Worm (Caenorhabditis elegans): ENCODE results near the gene K02D10.4.
A peak's percentile ranks its signal among the peaks of the same experiment; 100 is the strongest.

K02D10.4 gene

ce11 chrIII:8794793-8795192 lies 15.0 kb upstream of the K02D10.4 start (continued):
- TF ChIP-seq alr-1 (tag; optimal IDR thresholded peaks at IDR 0.05; ENCODE audit: borderline replicate concordance) (no peak), pax-3 (tag; optimal IDR thresholded peaks at IDR 0.05) (no peak), lir-3 (tag; optimal IDR thresholded peaks at IDR 0.05; ENCODE audit: poor library complexity) (no peak), mef-2 (tag; optimal IDR thresholded peaks at IDR 0.05) (no peak), unc-130 (tag; optimal IDR thresholded peaks at IDR 0.05) (no peak), C16A3.4 (tag; optimal IDR thresholded peaks at IDR 0.05) (peak; percentile 41), xbp-1 (tag; optimal IDR thresholded peaks at IDR 0.05) (peak; percentile 51), zip-4 (GFP tag; optimal IDR thresholded peaks at IDR 0.05) (no peak), unc-98 (GFP tag; IDR thresholded peaks at IDR 0.05) (no peak), F16B12.6 (tag; optimal IDR thresholded peaks at IDR 0.05) (no peak), ceh-8 (GFP tag; optimal IDR thresholded peaks at IDR 0.05) (peak; percentile 29), mep-1 (tag; optimal IDR thresholded peaks at IDR 0.05) (peak; percentile 61), lin-39 (tag; optimal IDR thresholded peaks at IDR 0.05) (no peak), rnt-1 (tag; optimal IDR thresholded peaks at IDR 0.05) (peak; percentile 38), pag-3 (tag; optimal IDR thresholded peaks at IDR 0.05; ENCODE audit: borderline replicate concordance, insufficient read depth) (no peak), ceh-88 (GFP tag; IDR thresholded peaks at IDR 0.05) (peak; percentile 49; the same call in 1 of the 2 replicates), snpc-4 (tag; optimal IDR thresholded peaks at IDR 0.05) (peak; percentile 17), Y116A8C.19 (tag; optimal IDR thresholded peaks at IDR 0.05; ENCODE audit: borderline replicate concordance) (no peak), mdl-1 (tag; optimal IDR thresholded peaks at IDR 0.05) (peak in 1 of 2 experiments; percentile 90), elt-2 (tag; optimal IDR thresholded peaks at IDR 0.05) (peak; percentile 30), egl-13 (tag; optimal IDR thresholded peaks at IDR 0.05) (no peak), sptf-1 (tag; optimal IDR thresholded peaks at IDR 0.05) (no peak), nhr-47 (tag; optimal IDR thresholded peaks at IDR 0.05) (peak; percentile 51), sox-4 (tag; optimal IDR thresholded peaks at IDR 0.05) (no peak), swsn-7 (tag; optimal IDR thresholded peaks at IDR 0.05) (peak; percentile 71), C04F5.9 (tag; optimal IDR thresholded peaks at IDR 0.05) (no peak), efl-3 (GFP tag; optimal IDR thresholded peaks at IDR 0.05) (no peak), lin-14 (GFP tag; optimal IDR thresholded peaks at IDR 0.05) (peak; percentile 95), ceh-90 (tag; optimal IDR thresholded peaks at IDR 0.05) (no peak), lin-15B (tag; optimal IDR thresholded peaks at IDR 0.05) (no peak), C34B4.2 (tag; optimal IDR thresholded peaks at IDR 0.05) (no peak), ceh-82 (tag; optimal IDR thresholded peaks at IDR 0.05) (peak; percentile 26 to 76 (median 54))

- TF ChIP-seq aha-1 (tag; optimal IDR thresholded peaks at IDR 0.05) (no peak), nhr-90 (tag; optimal IDR thresholded peaks at IDR 0.05; ENCODE audit: poor library complexity) (no peak), nhr-84 (tag; optimal IDR thresholded peaks at IDR 0.05) (no peak), unc-86 (tag; optimal IDR thresholded peaks at IDR 0.05) (no peak)
These were observed 12.4 kb upstream of the K02D10.4 start, which contains the start of gene ztf-1 for ce11 chrIII:8792251-8792650. Gene ztf-1, minus strand, starts transcription at chrIII:8792351.

- TF ChIP-seq lin-13 (GFP tag; optimal IDR thresholded peaks at IDR 0.05) (no peak), ets-5 (GFP tag; IDR thresholded peaks at IDR 0.05) (no peak), nhr-90 (tag; optimal IDR thresholded peaks at IDR 0.05; ENCODE audit: poor library complexity) (no peak), sptf-1 (tag; optimal IDR thresholded peaks at IDR 0.05) (no peak), nhr-20 (tag; optimal IDR thresholded peaks at IDR 0.05) (no peak), F16B12.6 (tag; optimal IDR thresholded peaks at IDR 0.05) (no peak), grh-1 (GFP tag; IDR thresholded peaks at IDR 0.05) (no peak), egl-27 (tag; optimal IDR thresholded peaks at IDR 0.05) (no peak), lin-15B (tag; optimal IDR thresholded peaks at IDR 0.05) (no peak), alr-1 (tag; optimal IDR thresholded peaks at IDR 0.05; ENCODE audit: borderline replicate concordance) (no peak), unc-62 (GFP tag; optimal IDR thresholded peaks at IDR 0.05) (no peak), jun-1 (tag; optimal IDR thresholded peaks at IDR 0.05) (no peak), ces-1 (GFP tag; optimal IDR thresholded peaks at IDR 0.05) (no peak), mab-9 (GFP tag; IDR thresholded peaks at IDR 0.05) (no peak), ceh-88 (GFP tag; IDR thresholded peaks at IDR 0.05) (no peak), swsn-7 (tag; optimal IDR thresholded peaks at IDR 0.05) (no peak), elt-3 (tag; optimal IDR thresholded peaks at IDR 0.05) (no peak)
These were observed 11.4 kb upstream of the K02D10.4 start, which contains the start of the genes zfp-1 and F54F2.14 for ce11 chrIII:8791235-8791634. Gene zfp-1, plus strand, starts transcription at chrIII:8791535. Gene F54F2.14, plus strand, starts transcription at chrIII:8791546.
